Worm (Caenorhabditis elegans): Measurements from ENCODE around the gene pigw-1.

DNA sequence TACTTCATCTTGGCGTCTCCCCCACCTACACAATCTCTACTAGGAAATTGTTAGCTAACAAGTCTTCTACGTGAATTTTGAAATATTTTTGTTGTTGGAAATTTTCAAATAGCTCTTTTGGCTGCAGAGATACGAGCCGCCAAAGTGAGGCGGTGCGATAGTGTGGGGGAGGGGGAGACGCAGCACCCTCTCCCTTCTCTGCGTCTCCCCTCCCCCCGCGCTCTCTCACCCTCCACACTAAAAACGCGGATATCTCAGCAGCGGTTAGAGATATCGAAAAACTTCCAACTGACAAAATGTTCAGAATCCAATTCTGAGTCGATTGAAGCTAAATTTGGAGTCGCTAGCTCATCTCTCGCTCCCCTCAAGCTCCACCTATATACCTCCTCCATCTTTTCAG lies 40.3 kb upstream of the pigw-1 start:
- TF ChIP-seq nhr-28 (tag; optimal IDR thresholded peaks at IDR 0.05) (no peak), unc-86 (tag; optimal IDR thresholded peaks at IDR 0.05) (no peak), aly-2 (tag; optimal IDR thresholded peaks at IDR 0.05) (no peak), lin-15B (tag; optimal IDR thresholded peaks at IDR 0.05) (no peak), mep-1 (tag; optimal IDR thresholded peaks at IDR 0.05) (no peak), efl-1 (optimal IDR thresholded peaks at IDR 0.05) (no peak), efl-1 (GFP tag; optimal IDR thresholded peaks at IDR 0.05 in 1 of 2) (peak in 1 of 2 experiments; percentile 18)

Measured in whole organism, L1 larva.